Worm (Caenorhabditis elegans) whole organism, L3 larva: ENCODE data around the gene fbxb-44.
"Not testable (repeated sequence)": the region's sequence is repeated elsewhere in the genome, so short reads cannot be mapped to it uniquely, and the experiment has no call there.

Experiments
- ZK546.5 ChIP-seq: sonication (generic microtip); optimal IDR thresholded peaks from 2 replicates; lab custom pipeline; 2017; ENCODE audit warnings: missing biosample characterization, missing genetic modification characterization
- ama-1 ChIP-seq: fragments of 150-350 bp; optimal IDR thresholded peaks from 2 replicates; lab custom pipeline; 2018
- ceh-9 ChIP-seq: sonication (generic microtip); optimal IDR thresholded peaks from 2 replicates; lab custom pipeline; 2018; ENCODE audit warnings: missing biosample characterization, missing genetic modification characterization
- daf-12 ChIP-seq: fragments of 150-350 bp; optimal IDR thresholded peaks from 2 replicates; lab custom pipeline; 2014; ENCODE audit warnings: missing biosample characterization, missing genetic modification reagents, missing genetic modification characterization
- egl-5 ChIP-seq: fragments of 150-350 bp; optimal IDR thresholded peaks from 2 replicates; lab custom pipeline; 2017; ENCODE audit warnings: missing biosample characterization, missing genetic modification reagents, missing genetic modification characterization, inconsistent platforms
- elt-2 ChIP-seq: sonication (generic microtip); optimal IDR thresholded peaks from 2 replicates; lab custom pipeline; 2016; ENCODE audit warnings: missing genetic modification reagents, mild to moderate bottlenecking, missing genetic modification characterization, missing compliant biosample characterization
- elt-3 ChIP-seq, 3 experiments: fragments of 150-350 bp in 1 of 3; sonication (generic microtip) in 2 of 3; optimal IDR thresholded peaks; 2 replicates in 2 of 3; 4 replicates in 1 of 3; lab custom pipeline; 2014 to 2017; ENCODE audit warnings: missing biosample characterization in 3 of 3, missing genetic modification characterization in 3 of 3
- eor-1 ChIP-seq, 2 experiments: fragments of 150-350 bp; optimal IDR thresholded peaks; 2 replicates each; lab custom pipeline; 2014 to 2018; ENCODE audit warnings: missing biosample characterization in 2 of 2, missing genetic modification characterization in 2 of 2
- fkh-2 ChIP-seq: fragments of 150-350 bp; optimal IDR thresholded peaks from 2 replicates; lab custom pipeline; 2014; ENCODE audit warnings: missing biosample characterization, missing genetic modification reagents, missing genetic modification characterization
- fos-1 ChIP-seq: fragments of 150-350 bp; optimal IDR thresholded peaks from 2 replicates; lab custom pipeline; 2014; ENCODE audit warnings: missing biosample characterization, missing genetic modification characterization
- jun-1 ChIP-seq: fragments of 150-350 bp; optimal IDR thresholded peaks from 2 replicates; lab custom pipeline; 2014; ENCODE audit warnings: missing biosample characterization, missing genetic modification reagents, missing genetic modification characterization
- lin-39 ChIP-seq: fragments of 150-350 bp; optimal IDR thresholded peaks from 2 replicates; lab custom pipeline; 2018; ENCODE audit warnings: missing biosample characterization, missing genetic modification reagents, missing genetic modification characterization
- mdl-1 ChIP-seq: fragments of 150-350 bp; optimal IDR thresholded peaks from 2 replicates; lab custom pipeline; 2014; ENCODE audit warnings: missing biosample characterization, missing genetic modification characterization
- nfya-1 ChIP-seq: sonication (generic microtip); optimal IDR thresholded peaks from 2 replicates; lab custom pipeline; 2017; ENCODE audit warnings: missing genetic modification characterization, mild to moderate bottlenecking, missing compliant biosample characterization, antibody characterized with exemption, moderate library complexity; ENCODE audit not compliant: insufficient read depth
- nhr-11 ChIP-seq: fragments of 150-350 bp; optimal IDR thresholded peaks from 2 replicates; lab custom pipeline; 2014; ENCODE audit warnings: missing biosample characterization, missing genetic modification characterization
- nhr-23 ChIP-seq: fragments of 150-350 bp; optimal IDR thresholded peaks from 2 replicates; lab custom pipeline; 2014; ENCODE audit warnings: missing biosample characterization, missing genetic modification reagents, missing genetic modification characterization
- nhr-237 ChIP-seq: fragments of 150-350 bp; optimal IDR thresholded peaks from 2 replicates; lab custom pipeline; 2014; ENCODE audit warnings: missing biosample characterization, missing genetic modification characterization
- nhr-28 ChIP-seq: fragments of 150-350 bp; optimal IDR thresholded peaks from 2 replicates; lab custom pipeline; 2014; ENCODE audit warnings: missing biosample characterization, missing genetic modification characterization
- nhr-67 ChIP-seq: fragments of 150-350 bp; optimal IDR thresholded peaks from 2 replicates; lab custom pipeline; 2014; ENCODE audit warnings: missing biosample characterization, missing genetic modification characterization
- nhr-77 ChIP-seq: fragments of 150-350 bp; optimal IDR thresholded peaks from 2 replicates; lab custom pipeline; 2014; ENCODE audit warnings: missing biosample characterization, missing genetic modification characterization
- pha-4 ChIP-seq: fragments of 150-350 bp; optimal IDR thresholded peaks from 2 replicates; lab custom pipeline; 2014; ENCODE audit warnings: missing biosample characterization, missing genetic modification reagents, missing genetic modification characterization
- pqm-1 ChIP-seq: fragments of 150-350 bp; optimal IDR thresholded peaks from 2 replicates; lab custom pipeline; 2017; ENCODE audit warnings: missing biosample characterization, missing genetic modification characterization, inconsistent platforms
- sea-2 ChIP-seq: fragments of 150-350 bp; sonication (generic microtip); optimal IDR thresholded peaks from 4 replicates; lab custom pipeline; 2014; ENCODE audit warnings: missing biosample characterization, missing genetic modification reagents, missing genetic modification characterization
- skn-1 ChIP-seq: fragments of 150-350 bp; optimal IDR thresholded peaks from 2 replicates; lab custom pipeline; 2014; ENCODE audit warnings: missing biosample characterization, missing genetic modification characterization
- snpc-4 ChIP-seq: fragments of 150-350 bp; optimal IDR thresholded peaks from 2 replicates; lab custom pipeline; 2014; ENCODE audit warnings: missing biosample characterization, missing genetic modification characterization
- unc-62 ChIP-seq: fragments of 150-350 bp; sonication (generic microtip); optimal IDR thresholded peaks from 4 replicates; lab custom pipeline; 2014; ENCODE audit warnings: missing biosample characterization, missing genetic modification reagents, missing genetic modification characterization
- ztf-4 ChIP-seq: fragments of 150-350 bp; optimal IDR thresholded peaks from 2 replicates; lab custom pipeline; 2014; ENCODE audit warnings: missing biosample characterization, missing genetic modification characterization

fbxb-44 gene

ce11 chrII:1545625-1546024 lies 6.9 kb downstream of the fbxb-44 start, which contains the start of gene K05F6.12:
K05F6.12 (plus strand) TSS chrII:1545925.
- TF ChIP-seq nhr-77 (tag; lab: Kevin White, UChicago): no peak
- TF ChIP-seq sea-2 (GFP tag; lab: Kevin White, UChicago): no peak
- no peak for TF ChIP-seq daf-12 (tag; lab: Kevin White, UChicago)
- no peak for TF ChIP-seq jun-1 (tag; lab: Kevin White, UChicago)
- TF ChIP-seq unc-62 (GFP tag; lab: Kevin White, UChicago): no peak
- no peak for TF ChIP-seq fos-1 (tag; lab: Kevin White, UChicago)
- no peak for TF ChIP-seq eor-1 (tag; optimal IDR thresholded peaks at IDR 0.05; lab: Kevin White, UChicago)
- TF ChIP-seq fkh-2 (tag; lab: Kevin White, UChicago): no peak
- TF ChIP-seq pqm-1 (tag; lab: Kevin White, UChicago): no peak
- TF ChIP-seq ztf-4 (tag; lab: Kevin White, UChicago): no peak
- TF ChIP-seq mdl-1 (tag; lab: Kevin White, UChicago): no peak
- TF ChIP-seq skn-1: no peak
- no peak for TF ChIP-seq ama-1 (lab: Kevin White, UChicago)
- TF ChIP-seq pha-4 (tag; lab: Kevin White, UChicago): no peak
- no peak for TF ChIP-seq nfya-1
- TF ChIP-seq nhr-237 (tag; lab: Kevin White, UChicago): no peak
- TF ChIP-seq elt-3 (tag; optimal IDR thresholded peaks at IDR 0.05; lab: Kevin White, UChicago): no peak
- no peak for TF ChIP-seq snpc-4
- TF ChIP-seq egl-5 (tag; lab: Kevin White, UChicago): no peak

- TF ChIP-seq pqm-1 (tag; lab: Kevin White, UChicago) (no peak), snpc-4 (no peak), eor-1 (tag; optimal IDR thresholded peaks at IDR 0.05; lab: Kevin White, UChicago) (no peak)
These were observed 11.8 kb downstream of the fbxb-44 start, which contains the start of the genes fbxb-52 and fbxb-51 for ce11 chrII:1550501-1550900. fbxb-52 (minus strand) TSS chrII:1550601. fbxb-51 (plus strand) TSS chrII:1550712.

ce11 chrII:1556217-1556616 lies 17.5 kb downstream of the fbxb-44 start, which contains the start of the genes fbxb-54 and fbxb-50:
fbxb-54 (minus strand) TSS chrII:1556317.
fbxb-50 (plus strand) TSS chrII:1556443.
- not testable (repeated sequence) for TF ChIP-seq fkh-2, nhr-67, nhr-11 (tag; lab: Kevin White, UChicago)

ce11 chrII:1560839-1561238 lies 22.1 kb downstream of the fbxb-44 start:
- TF ChIP-seq lin-39 (tag; lab: Kevin White, UChicago) (no peak), nhr-23 (tag; lab: Kevin White, UChicago) (no peak), daf-12 (tag; lab: Kevin White, UChicago) (no peak), elt-2 (tag; lab: Kevin White, UChicago) (no peak), pha-4 (tag; lab: Kevin White, UChicago) (no peak)

- no peak for TF ChIP-seq daf-12 (tag; lab: Kevin White, UChicago)
- TF ChIP-seq fkh-2 (tag; lab: Kevin White, UChicago): no peak
- TF ChIP-seq pha-4 (tag; lab: Kevin White, UChicago): no peak
- TF ChIP-seq nhr-67 (tag; lab: Kevin White, UChicago): no peak
- no peak for TF ChIP-seq ztf-4 (tag; lab: Kevin White, UChicago)
- no peak for TF ChIP-seq nfya-1
- no peak for TF ChIP-seq nhr-28 (tag; lab: Kevin White, UChicago)
- TF ChIP-seq jun-1 (tag; lab: Kevin White, UChicago): no peak
- no peak for TF ChIP-seq sea-2 (GFP tag; lab: Kevin White, UChicago)
- TF ChIP-seq unc-62 (GFP tag; lab: Kevin White, UChicago): no peak
- no peak for TF ChIP-seq ZK546.5 (tag; lab: Kevin White, UChicago)
- TF ChIP-seq, all 47 proteins: peak for 0
These were observed 23.2 kb downstream of the fbxb-44 start, which contains the start of gene K05F6.14 for ce11 chrII:1561863-1562262. K05F6.14 (plus strand) TSS chrII:1562163.

- TF ChIP-seq nhr-67 (tag; lab: Kevin White, UChicago) (no peak), skn-1 (no peak), ZK546.5 (tag; lab: Kevin White, UChicago) (no peak), ceh-9 (tag; lab: Kevin White, UChicago) (no peak), pha-4 (tag; lab: Kevin White, UChicago) (no peak)
These were observed 29.0 kb downstream of the fbxb-44 start, which contains the start of gene K05F6.8 for ce11 chrII:1567646-1568045. K05F6.8 (minus strand) TSS chrII:1567746.
